Worm (Caenorhabditis elegans) whole organism, L3 larva: ENCODE data around the gene pho-14.

Experiments used
- ZK546.5 ChIP-seq: sonication (generic microtip); optimal IDR thresholded peaks from 2 replicates; lab custom pipeline; 2017; ENCODE audit warnings: missing biosample characterization, missing genetic modification characterization
- ceh-28 ChIP-seq: fragments of 150-350 bp; optimal IDR thresholded peaks from 2 replicates; lab custom pipeline; 2014; ENCODE audit warnings: missing biosample characterization, missing genetic modification reagents, missing genetic modification characterization
- ceh-82 ChIP-seq: fragments of 150-350 bp; optimal IDR thresholded peaks from 2 replicates; lab custom pipeline; 2014; ENCODE audit warnings: missing biosample characterization, missing genetic modification characterization
- egl-27 ChIP-seq: sonication (generic microtip); optimal IDR thresholded peaks from 4 replicates; lab custom pipeline; 2017; ENCODE audit warnings: missing biosample characterization, missing genetic modification reagents, missing genetic modification characterization
- fkh-2 ChIP-seq: fragments of 150-350 bp; optimal IDR thresholded peaks from 2 replicates; lab custom pipeline; 2014; ENCODE audit warnings: missing biosample characterization, missing genetic modification reagents, missing genetic modification characterization
- nhr-237 ChIP-seq: fragments of 150-350 bp; optimal IDR thresholded peaks from 2 replicates; lab custom pipeline; 2014; ENCODE audit warnings: missing biosample characterization, missing genetic modification characterization
- nhr-76 ChIP-seq: fragments of 150-350 bp; sonication (generic microtip); optimal IDR thresholded peaks from 5 replicates; lab custom pipeline; 2014; ENCODE audit warnings: missing biosample characterization, missing genetic modification characterization
- ztf-11 ChIP-seq: fragments of 150-350 bp; optimal IDR thresholded peaks from 2 replicates; lab custom pipeline; 2014; ENCODE audit warnings: missing biosample characterization, missing genetic modification characterization

- TF ChIP-seq ceh-28 (tag; lab: Kevin White, UChicago) (no peak), nhr-76 (tag; lab: Kevin White, UChicago) (no peak), ceh-82 (tag; lab: Kevin White, UChicago) (no peak), egl-27 (tag; lab: Kevin White, UChicago) (no peak), ztf-11 (tag; lab: Kevin White, UChicago) (no peak), nhr-237 (no peak), ZK546.5 (no peak), fkh-2 (tag; lab: Kevin White, UChicago) (no peak)
Measured at ce11 chrII:1082859-1083258, 17.8 kb downstream of the pho-14 start, which contains the start of gene K02E7.1.
